Fruit fly (Drosophila melanogaster): ENCODE results near the gene CG32040.

The CG32040 gene

dm6 chr3L:9400697-9401353 lies 47.0 kb downstream of the CG32040 start:
- no peak for TF ChIP-seq CG17801 (GFP tag; optimal IDR thresholded peaks at IDR 0.05; ENCODE audit: partially characterized antibody)

dm6 chr3L:9401354-9402156 lies 47.7 kb downstream of the CG32040 start:
- no peak for TF ChIP-seq CG17801 (GFP tag; optimal IDR thresholded peaks at IDR 0.05; ENCODE audit: partially characterized antibody)

dm6 chr3L:9402157-9402890 lies 48.5 kb downstream of the CG32040 start, which contains the start of gene eIF4E1:
eIF4E1 (minus strand) TSS chr3L:9402460.
- TF ChIP-seq CG17801 (GFP tag; optimal IDR thresholded peaks at IDR 0.05; ENCODE audit: partially characterized antibody): no peak

- TF ChIP-seq CG17801 (GFP tag; optimal IDR thresholded peaks at IDR 0.05; ENCODE audit: partially characterized antibody): no peak
These were observed 50.7 kb downstream of the CG32040 start, which contains the start of gene Cpr67B for dm6 chr3L:9404497-9404896. Cpr67B (plus strand) TSS chr3L:9404797.
